Fruit fly (Drosophila melanogaster) whole organism, embryonic: ENCODE measurements around the gene trus.

ENCODE experiments used
- CG2712 ChIP-seq: fragments of 200-800 bp; optimal IDR thresholded peaks from 3 replicates; lab custom pipeline; 2019; ENCODE audit warnings: missing biosample characterization, mild to moderate bottlenecking, missing genetic modification characterization, moderate library complexity
- CG2875 ChIP-seq: fragments of 200-800 bp; sonication (Bioruptor generic); optimal IDR thresholded peaks from 2 replicates; lab custom pipeline; 2017; ENCODE audit warnings: missing biosample characterization, mild to moderate bottlenecking, missing genetic modification characterization, missing genetic modification reagents
- CG6254 ChIP-seq: fragments of 200-800 bp; sonication (Bioruptor generic); optimal IDR thresholded peaks from 3 replicates; lab custom pipeline; 2017; ENCODE audit warnings: mild to moderate bottlenecking, missing biosample characterization, missing genetic modification reagents, missing genetic modification characterization
- Hr51 ChIP-seq, 2 experiments: fragments of 200-800 bp; sonication (Bioruptor generic); optimal IDR thresholded peaks; 2 replicates in 1 of 2; 3 replicates in 1 of 2; lab custom pipeline; 2016 to 2018; ENCODE audit warnings: missing biosample characterization in 2 of 2, missing genetic modification characterization in 2 of 2, mild to moderate bottlenecking in 1 of 2, moderate library complexity in 1 of 2
- ase ChIP-seq: fragments of 200-800 bp; sonication (Bioruptor generic); IDR thresholded peaks from 3 replicates; pipeline ENCODE4 v1.3.6; 2022; ENCODE audit warnings: missing biosample characterization, missing genetic modification characterization
- bowl ChIP-seq: fragments of 200-800 bp; sonication (Bioruptor generic); IDR thresholded peaks from 2 replicates; pipeline ENCODE4 v1.3.6; 2022; ENCODE audit warnings: missing biosample characterization, missing genetic modification characterization
- her ChIP-seq: fragments of 200-800 bp; sonication (Bioruptor generic); optimal IDR thresholded peaks from 2 replicates; lab custom pipeline; 2016; ENCODE audit warnings: missing biosample characterization, missing genetic modification characterization
- zfh1 ChIP-seq: fragments of 200-800 bp; sonication (Bioruptor generic); IDR thresholded peaks from 3 replicates; pipeline ENCODE4 v1.3.6; 2022; ENCODE audit warnings: missing biosample characterization, missing genetic modification characterization

DNA sequence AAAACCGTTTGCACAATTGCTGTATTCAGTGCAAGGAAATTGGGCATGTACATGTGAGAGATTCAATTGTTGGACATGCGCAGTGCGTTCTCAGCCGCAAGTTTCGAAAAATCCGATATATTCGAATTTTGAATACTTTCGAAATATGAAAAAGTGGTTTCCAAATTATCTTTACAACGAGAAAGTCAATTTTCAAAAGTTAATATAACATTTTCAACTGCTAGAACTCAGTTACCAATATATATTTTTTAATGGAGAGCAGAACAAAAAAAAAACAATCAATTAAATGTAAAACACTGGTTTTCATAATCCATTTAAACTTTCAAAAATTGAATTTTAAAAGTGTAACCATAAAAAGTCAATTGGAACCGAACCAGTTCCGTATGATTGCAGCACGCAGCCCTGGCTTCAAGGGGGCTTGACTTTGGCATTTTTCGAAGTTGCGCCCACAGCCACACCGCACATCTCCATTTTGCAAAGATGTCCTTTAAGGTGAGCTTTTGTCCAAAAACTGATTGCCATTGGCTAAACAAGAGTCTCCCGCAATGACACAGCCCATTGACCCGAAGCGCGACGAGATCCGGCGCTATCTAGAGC lies 33.9 kb upstream of the trus start, which contains the start of the genes Scgbeta and CG17202:
- TF ChIP-seq Hr51 (GFP tag; optimal IDR thresholded peaks at IDR 0.05; lab: Kevin White, UChicago) = no peak
- TF ChIP-seq ase = 0 out of 3 replicates have a peak, but pooled peaks have one; percentile 5
- no peak for TF ChIP-seq CG6254 (GFP tag; lab: Kevin White, UChicago)
- no peak for TF ChIP-seq zfh1 (GFP tag; lab: Robert Waterston, UW)
- no peak for TF ChIP-seq bowl (GFP tag; lab: Robert Waterston, UW)
- no peak for TF ChIP-seq CG2712 (tag; lab: Kevin White, UChicago)
- no peak for TF ChIP-seq her (GFP tag; lab: Kevin White, UChicago)
- TF ChIP-seq CG2875 (GFP tag; lab: Kevin White, UChicago) = no peak
